Worm (Caenorhabditis elegans) whole organism, L4/young adult: ENCODE results near the gene Y43F8C.9.

Experiments
- W03F9.2 ChIP-seq: fragments of 150-350 bp; optimal IDR thresholded peaks from 2 replicates; lab custom pipeline; 2014; ENCODE audit warnings: missing biosample characterization, missing genetic modification characterization
- dao-5 ChIP-seq: sonication (generic microtip); optimal IDR thresholded peaks from 2 replicates; lab custom pipeline; 2016; ENCODE audit warnings: missing genotype, missing genetic modification characterization, moderate library complexity, missing compliant biosample characterization
- him-1 ChIP-seq: sonication (generic microtip); optimal IDR thresholded peaks from 2 replicates; lab custom pipeline; 2016; ENCODE audit warnings: missing genotype, missing genetic modification reagents, missing genetic modification characterization, missing compliant biosample characterization

DNA sequence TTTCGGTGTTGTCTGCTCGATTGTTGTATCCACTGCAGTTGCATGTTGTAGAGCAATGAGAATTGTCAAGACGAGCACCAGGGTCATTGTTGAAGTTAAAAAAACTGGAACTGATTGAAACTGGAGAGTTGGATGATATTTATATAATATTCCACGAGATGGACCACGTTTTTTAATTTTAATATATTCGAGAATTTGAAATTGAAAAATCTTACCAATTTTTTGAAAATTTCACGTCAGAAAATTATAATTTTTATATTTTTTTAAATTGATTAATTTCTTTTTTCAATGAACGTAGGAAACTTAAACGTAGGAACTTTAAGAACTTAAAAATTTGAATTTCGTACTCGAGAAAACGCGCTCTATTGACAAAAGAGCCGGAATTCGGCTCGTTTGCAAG is 13.4 kb upstream of the Y43F8C.9 start, which contains the start of gene Y43F8C.5:
- TF ChIP-seq W03F9.2 (no peak), him-1 (tag; lab: Kevin White, UChicago) (no peak), dao-5 (tag; lab: Kevin White, UChicago) (no peak)
